Fruit fly (Drosophila melanogaster) Kc167 (cell line): ENCODE data around the gene CG31249.

Experiments
- Myc ChIP-seq: fragments of >200 bp; optimal IDR thresholded peaks from 2 replicates; lab custom pipeline; 2017; ENCODE audit warnings: missing external identifiers
- Sin3A ChIP-seq: fragments of >200 bp; optimal IDR thresholded peaks from 2 replicates; lab custom pipeline; 2018; ENCODE audit warnings: missing external identifiers
- insv ChIP-seq: fragments of >200 bp; optimal IDR thresholded peaks from 3 replicates; lab custom pipeline; 2018; ENCODE audit warnings: missing external identifiers
- psq ChIP-seq: fragments of >200 bp; optimal IDR thresholded peaks from 2 replicates; lab custom pipeline; 2017; ENCODE audit warnings: missing external identifiers
- ttk ChIP-seq: sonication (Bioruptor generic); optimal IDR thresholded peaks from 2 replicates; lab custom pipeline; 2017; ENCODE audit warnings: missing external identifiers

dm6 chr3R:17667279-17667678 is 19.6 kb downstream of the CG31249 start, which contains the start of gene CG45045:
- TF ChIP-seq psq (no peak), ttk (no peak), Sin3A (no peak), insv (no peak), Myc (no peak)
